Worm (Caenorhabditis elegans): ENCODE results near the gene gcy-9.

gcy-9 gene

DNA sequence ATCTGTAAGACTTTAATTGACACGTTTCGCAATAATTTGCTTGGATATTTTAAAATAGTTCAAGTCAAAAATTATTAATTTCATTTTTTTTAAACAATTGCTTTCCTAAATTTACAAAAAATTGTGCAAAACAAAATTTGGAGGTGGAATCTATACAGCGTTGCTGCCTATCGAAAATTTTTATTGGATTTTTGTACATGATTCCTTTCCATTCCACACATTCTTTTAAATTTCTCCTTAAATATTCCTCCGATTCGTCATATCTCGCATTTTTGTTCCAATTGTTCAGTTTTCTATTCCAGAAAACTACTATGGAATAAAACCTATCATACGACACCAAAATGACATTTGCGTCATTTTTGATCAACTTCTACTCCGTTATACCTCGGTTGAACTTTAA lies 30.7 kb upstream of the gcy-9 start, which contains the start of gene ttyh-1:
Gene ttyh-1 (plus strand): TSS at position 301 of the 400 bp plus-strand sequence.
- TF ChIP-seq ceh-9 (tag; optimal IDR thresholded peaks at IDR 0.05) (no peak), ceh-30 (tag; optimal IDR thresholded peaks at IDR 0.05) (no peak), pag-3 (tag; optimal IDR thresholded peaks at IDR 0.05; ENCODE audit: borderline replicate concordance) (no peak)

DNA sequence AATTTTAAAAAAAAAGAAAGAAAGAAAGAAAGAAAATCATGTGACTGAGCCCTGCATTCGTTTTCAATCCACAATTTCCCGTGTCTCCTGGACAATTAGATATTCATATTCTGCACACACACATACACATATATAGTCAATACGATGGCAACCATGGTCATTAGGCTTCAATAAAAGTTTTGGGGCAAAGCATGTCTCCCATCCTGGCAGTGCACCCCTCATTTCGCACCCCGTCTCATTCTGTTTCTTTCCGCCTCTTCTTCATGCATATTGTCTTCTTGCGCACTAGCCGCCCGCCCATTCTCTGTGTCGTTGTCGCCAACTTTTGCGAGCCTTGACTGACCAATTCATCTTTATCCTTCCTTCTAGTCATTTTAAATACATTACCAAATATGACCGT lies 30.0 kb upstream of the gcy-9 start:
- TF ChIP-seq dve-1 (tag; optimal IDR thresholded peaks at IDR 0.05) (no peak), tbx-2 (tag; optimal IDR thresholded peaks at IDR 0.05) (peak; percentile 25), fkh-10 (GFP tag; optimal IDR thresholded peaks at IDR 0.05) (no peak), unc-55 (GFP tag; optimal IDR thresholded peaks at IDR 0.05) (peak; percentile 2), lin-11 (tag; optimal IDR thresholded peaks at IDR 0.05) (no peak), che-1 (tag; optimal IDR thresholded peaks at IDR 0.05) (no peak), unc-42 (tag; optimal IDR thresholded peaks at IDR 0.05) (peak; percentile 78), hlh-6 (tag; optimal IDR thresholded peaks at IDR 0.05) (no peak), C38D4.7 (GFP tag; optimal IDR thresholded peaks at IDR 0.05) (no peak), ceh-31 (tag; optimal IDR thresholded peaks at IDR 0.05) (peak; percentile 67), unc-86 (tag; optimal IDR thresholded peaks at IDR 0.05) (no peak), rnt-1 (tag; optimal IDR thresholded peaks at IDR 0.05) (no peak), pax-1 (tag; optimal IDR thresholded peaks at IDR 0.05) (no peak), fax-1 (tag; optimal IDR thresholded peaks at IDR 0.05) (no peak), pha-4 (tag; optimal IDR thresholded peaks at IDR 0.05) (no peak), sox-4 (tag; optimal IDR thresholded peaks at IDR 0.05) (no peak), syd-9 (tag; optimal IDR thresholded peaks at IDR 0.05) (no peak), npax-4 (tag; optimal IDR thresholded peaks at IDR 0.05) (no peak), lim-6 (tag; optimal IDR thresholded peaks at IDR 0.05) (no peak), pag-3 (tag; optimal IDR thresholded peaks at IDR 0.05; ENCODE audit: borderline replicate concordance) (no peak), sox-2 (GFP tag; IDR thresholded peaks at IDR 0.05) (no peak), hlh-15 (tag; optimal IDR thresholded peaks at IDR 0.05) (no peak), ref-2 (tag; optimal IDR thresholded peaks at IDR 0.05) (peak; percentile 26)

DNA sequence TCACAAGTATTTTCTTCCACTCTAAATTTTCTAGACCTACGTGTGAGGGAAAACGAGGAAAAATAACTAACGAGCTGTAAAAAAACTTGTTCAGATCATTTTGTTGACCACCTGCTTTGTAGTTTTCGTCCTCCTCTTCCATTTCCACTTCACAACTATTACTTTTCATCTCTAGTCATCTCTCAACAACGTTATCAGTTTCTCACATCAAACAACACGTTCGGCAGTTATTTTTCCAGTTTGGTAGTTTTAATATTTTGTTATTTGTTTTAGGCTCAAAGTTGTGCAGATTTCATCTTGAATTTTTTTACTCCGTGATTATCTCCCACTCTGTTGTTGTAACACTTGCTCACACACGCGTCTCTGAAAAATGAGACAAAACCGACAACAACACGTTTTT lies 29.4 kb upstream of the gcy-9 start:
- no peak for TF ChIP-seq fax-1 (tag; optimal IDR thresholded peaks at IDR 0.05)
- TF ChIP-seq unc-3 (GFP tag; conservative IDR thresholded peaks at IDR 0.05): no peak
- TF ChIP-seq unc-3 (tag; optimal IDR thresholded peaks at IDR 0.05): no peak

DNA sequence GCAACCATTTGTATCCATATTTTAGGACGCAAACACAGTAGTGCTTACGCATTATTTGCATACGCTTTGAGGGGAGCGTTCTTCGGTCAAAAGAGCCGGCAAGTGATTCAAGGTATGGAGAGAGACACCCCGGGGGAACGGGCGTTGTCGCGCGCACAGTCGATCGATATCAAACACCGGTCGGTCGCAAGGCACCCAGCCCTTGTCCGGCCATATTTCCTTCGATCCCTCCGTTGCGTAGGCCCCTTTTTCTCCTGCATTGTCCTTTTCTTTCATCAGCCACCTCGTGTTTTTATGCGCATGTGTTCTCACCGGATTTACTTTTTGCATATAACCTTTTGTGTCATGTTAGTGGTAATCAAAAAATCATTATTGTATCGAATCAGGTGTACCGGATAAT lies 28.3 kb upstream of the gcy-9 start:
- TF ChIP-seq pqm-1 (tag; optimal IDR thresholded peaks at IDR 0.05) (no peak), hlh-30 (tag; optimal IDR thresholded peaks at IDR 0.05; ENCODE audit: insufficient read depth) (no peak), hlh-15 (tag; optimal IDR thresholded peaks at IDR 0.05) (no peak), ceh-14 (tag; optimal IDR thresholded peaks at IDR 0.05) (no peak), ref-2 (tag; optimal IDR thresholded peaks at IDR 0.05) (peak; percentile 10), C38D4.7 (GFP tag; optimal IDR thresholded peaks at IDR 0.05) (no peak), unc-55 (GFP tag; optimal IDR thresholded peaks at IDR 0.05) (no peak), F13H6.1 (tag; optimal IDR thresholded peaks at IDR 0.05) (no peak), eyg-1 (tag; optimal IDR thresholded peaks at IDR 0.05) (no peak), hlh-6 (tag; optimal IDR thresholded peaks at IDR 0.05) (no peak), ets-4 (tag; optimal IDR thresholded peaks at IDR 0.05) (no peak), ceh-48 (tag; optimal IDR thresholded peaks at IDR 0.05) (peak; percentile 38), lim-6 (tag; optimal IDR thresholded peaks at IDR 0.05) (no peak), elt-2 (tag; optimal IDR thresholded peaks at IDR 0.05) (no peak), zip-5 (tag; optimal IDR thresholded peaks at IDR 0.05) (no peak), ceh-18 (tag; optimal IDR thresholded peaks at IDR 0.05) (no peak), sdc-2 (tag; optimal IDR thresholded peaks at IDR 0.05) (no peak), madf-2 (tag; optimal IDR thresholded peaks at IDR 0.05) (no peak)
